Fruit fly (Drosophila melanogaster) whole organism, prepupa: Measurements from ENCODE around the gene Odj.

Source experiments
- Blimp-1 ChIP-seq: fragments of 200-800 bp; sonication (Bioruptor generic); optimal IDR thresholded peaks from 3 replicates; lab custom pipeline; 2017; ENCODE audit warnings: missing biosample characterization, missing genetic modification characterization, mild to moderate bottlenecking, moderate library complexity, missing genetic modification reagents
- CG10631 ChIP-seq: fragments of 200-800 bp; sonication (Bioruptor generic); optimal IDR thresholded peaks from 2 replicates; lab custom pipeline; 2016; ENCODE audit warnings: missing biosample characterization, missing genetic modification characterization
- CG1621 ChIP-seq: fragments of 200-800 bp; sonication (Bioruptor generic); optimal IDR thresholded peaks from 3 replicates; lab custom pipeline; 2018; ENCODE audit warnings: missing biosample characterization, mild to moderate bottlenecking, missing genetic modification characterization
- CG8632 ChIP-seq: fragments of 200-800 bp; sonication (Bioruptor generic); optimal IDR thresholded peaks from 3 replicates; lab custom pipeline; 2016; ENCODE audit warnings: missing biosample characterization, missing genetic modification characterization
- topi ChIP-seq: fragments of 200-800 bp; sonication (Bioruptor generic); optimal IDR thresholded peaks from 3 replicates; lab custom pipeline; 2016; ENCODE audit warnings: missing biosample characterization, missing genetic modification characterization

DNA sequence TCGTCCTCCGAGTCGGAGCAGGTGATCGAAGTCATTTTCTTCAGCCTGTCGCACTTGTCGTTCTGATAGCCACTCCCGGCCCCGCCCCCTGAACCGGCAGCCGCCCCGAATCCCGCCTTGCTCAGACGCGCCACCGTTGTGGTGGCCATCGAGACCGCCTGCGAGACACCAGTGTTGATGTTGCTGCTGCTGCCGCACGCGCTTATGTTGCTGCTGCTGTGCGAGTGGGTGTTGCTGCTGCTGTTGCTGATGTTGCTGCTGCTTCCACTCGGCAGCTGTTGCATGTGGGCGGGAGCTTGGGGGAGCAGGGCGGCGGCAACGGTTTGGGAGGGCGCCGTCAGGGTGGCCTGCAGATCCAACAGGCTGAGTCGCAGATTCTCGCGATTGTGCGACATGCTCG, 35.1 kb downstream of the Odj start:
- TF ChIP-seq CG10631 (GFP tag; lab: Kevin White, UChicago) (no peak), CG8632 (GFP tag; lab: Kevin White, UChicago) (no peak), Blimp-1 (GFP tag; lab: Kevin White, UChicago) (no peak), CG1621 (tag; lab: Kevin White, UChicago) (no peak), topi (GFP tag; lab: Kevin White, UChicago) (no peak)
